Fruit fly (Drosophila melanogaster) whole organism, adult: Measurements from ENCODE around the gene Pkg21D.

ENCODE experiments used
- CG14711 ChIP-seq: fragments of 200-800 bp; sonication (Bioruptor generic); optimal IDR thresholded peaks from 2 replicates; lab custom pipeline; 2018; ENCODE audit warnings: missing biosample characterization, mild to moderate bottlenecking, missing genetic modification characterization, moderate library complexity
- tj ChIP-seq: fragments of 200-800 bp; sonication (Bioruptor generic); optimal IDR thresholded peaks from 3 replicates; lab custom pipeline; 2017; ENCODE audit warnings: missing biosample characterization, mild to moderate bottlenecking, missing genetic modification characterization, moderate library complexity
- toe ChIP-seq: fragments of 200-800 bp; sonication (Bioruptor generic); optimal IDR thresholded peaks from 2 replicates; lab custom pipeline; 2016; ENCODE audit warnings: missing biosample characterization, missing genetic modification characterization

dm6 chr2L:840022-840421 is 49.4 kb upstream of the Pkg21D start:
- TF ChIP-seq CG14711 (tag; lab: Kevin White, UChicago) (no peak), tj (no peak), toe (GFP tag; lab: Kevin White, UChicago) (no peak)
